Worm (Caenorhabditis elegans) whole organism, young adult: ENCODE data around the gene ZK1240.1.

Experiments used
- F55B11.4 ChIP-seq: sonication (generic microtip); optimal IDR thresholded peaks from 2 replicates; lab custom pipeline; 2016; ENCODE audit warnings: missing compliant biosample characterization, missing genetic modification characterization, borderline replicate concordance; ENCODE audit not compliant: insufficient read depth
- Y67H2A.10 ChIP-seq: fragments of 200-800 bp; sonication (Bioruptor generic); conservative IDR thresholded peaks from 2 replicates; pipeline ENCODE4 v1.3.6; 2022; ENCODE audit warnings: missing genetic modification reagents, missing genetic modification characterization, missing compliant biosample characterization
- ama-1 ChIP-seq, 3 experiments: fragments of 150-350 bp in 1 of 3; sonication (generic microtip) in 2 of 3; optimal IDR thresholded peaks; 2 replicates each; lab custom pipeline; 2014 to 2018; ENCODE audit warnings: missing biosample characterization in 2 of 3, missing genetic modification characterization in 2 of 3, missing genetic modification reagents in 2 of 3
- bed-1 ChIP-seq: fragments of 200-800 bp; sonication (Bioruptor generic); IDR thresholded peaks from 2 replicates; pipeline ENCODE4 v1.3.6; 2022; ENCODE audit warnings: missing genetic modification reagents, missing genetic modification characterization, missing compliant biosample characterization
- snpc-3.4 ChIP-seq: sonication (generic microtip); optimal IDR thresholded peaks from 2 replicates; lab custom pipeline; 2017; ENCODE audit warnings: missing genetic modification characterization, mild to moderate bottlenecking, missing compliant biosample characterization, antibody characterized with exemption, moderate library complexity, missing genotype, missing genetic modification reagents
- snpc-4 ChIP-seq, 5 experiments: fragments of 150-350 bp in 1 of 5; sonication (generic microtip) in 4 of 5; optimal IDR thresholded peaks; 2 replicates each; lab custom pipeline; 2014 to 2018; ENCODE audit warnings: missing genetic modification characterization in 5 of 5, missing biosample characterization in 3 of 5, antibody characterized with exemption in 2 of 5, mild to moderate bottlenecking in 2 of 5, missing compliant biosample characterization in 2 of 5, missing genotype in 2 of 5, moderate library complexity in 2 of 5, missing genetic modification reagents in 1 of 5
- tbp1 ChIP-seq: fragments of 200-800 bp; sonication (Bioruptor generic); optimal IDR thresholded peaks from 2 replicates; lab custom pipeline; 2018; ENCODE audit warnings: mild to moderate bottlenecking, missing genetic modification characterization, missing compliant biosample characterization
- tbx-9 ChIP-seq: sonication (generic microtip); optimal IDR thresholded peaks from 2 replicates; lab custom pipeline; 2016; ENCODE audit warnings: borderline replicate concordance, missing genetic modification characterization, inconsistent platforms, missing compliant biosample characterization
- unc-130 ChIP-seq: sonication (generic microtip); optimal IDR thresholded peaks from 2 replicates; lab custom pipeline; 2016; ENCODE audit warnings: missing genetic modification reagents, missing genetic modification characterization, missing compliant biosample characterization
- unc-62 ChIP-seq: fragments of 150-350 bp; optimal IDR thresholded peaks from 2 replicates; lab custom pipeline; 2014; ENCODE audit warnings: missing biosample characterization, missing genetic modification reagents, missing genetic modification characterization
- ztf-25 ChIP-seq: fragments of 200-800 bp; sonication (Bioruptor generic); IDR thresholded peaks from 2 replicates; pipeline ENCODE4 v1.3.6; 2022; ENCODE audit warnings: missing genetic modification reagents, missing genetic modification characterization, missing compliant biosample characterization

ce11 chrII:2298742-2299141 lies 30.4 kb upstream of the ZK1240.1 start, which contains the start of gene B0281.4:
- TF ChIP-seq snpc-4 (GFP tag; optimal IDR thresholded peaks at IDR 0.05; lab: Kevin White, UChicago) (no peak), snpc-4 (tag; optimal IDR thresholded peaks at IDR 0.05; lab: Kevin White, UChicago) (no peak), ama-1 (optimal IDR thresholded peaks at IDR 0.05; lab: Kevin White, UChicago) (no peak), ama-1 (GFP tag; optimal IDR thresholded peaks at IDR 0.05; lab: Kevin White, UChicago) (no peak), Y67H2A.10 (GFP tag; lab: Robert Waterston, UW) (no peak), bed-1 (no peak), F55B11.4 (tag; lab: Kevin White, UChicago) (no peak), unc-62 (GFP tag; lab: Kevin White, UChicago) (no peak), tbx-9 (tag; lab: Kevin White, UChicago) (no peak), tbp1 (GFP tag; lab: Kevin White, UChicago) (no peak), ztf-25 (GFP tag; lab: Robert Waterston, UW) (no peak), snpc-3.4 (tag; lab: Kevin White, UChicago) (no peak), unc-130 (GFP tag; lab: Kevin White, UChicago) (no peak)
